Fruit fly (Drosophila melanogaster) whole organism: Measurements from ENCODE around the gene CG14857.

ENCODE experiments used
- pan ChIP-seq: fragments of >200 bp; optimal IDR thresholded peaks from 2 replicates; lab custom pipeline; 2017
- psq ChIP-seq: fragments of >200 bp; optimal IDR thresholded peaks from 2 replicates; lab custom pipeline; 2017
- usp ChIP-seq: fragments of >200 bp; optimal IDR thresholded peaks from 2 replicates; lab custom pipeline; 2017; ENCODE audit warnings: missing biosample characterization, missing genetic modification characterization, mixed read lengths

dm6 chr3R:14765364-14765993, 36.1 kb upstream of the CG14857 start:
- TF ChIP-seq usp (GFP tag; lab: Kevin White, UChicago) (no peak), pan (lab: Kevin White, UChicago) (no peak), psq (no peak)
